Fruit fly (Drosophila melanogaster) whole organism, embryonic: ENCODE results near the gene Gnmt.

Source experiments
- Bteb2 ChIP-seq: fragments of 200-800 bp; sonication (Bioruptor generic); optimal IDR thresholded peaks from 2 replicates; lab custom pipeline; 2016; ENCODE audit warnings: missing biosample characterization, missing genetic modification characterization
- CG10543 ChIP-seq: fragments of 200-800 bp; sonication (Bioruptor generic); optimal IDR thresholded peaks from 3 replicates; lab custom pipeline; 2017; ENCODE audit warnings: missing biosample characterization, mild to moderate bottlenecking, missing genetic modification characterization, moderate library complexity
- CG11695 ChIP-seq: fragments of 200-800 bp; sonication (Bioruptor generic); IDR thresholded peaks from 3 replicates; pipeline ENCODE4 v1.3.6; 2022; ENCODE audit warnings: missing biosample characterization, missing genetic modification characterization
- CG13424 ChIP-seq: fragments of 200-800 bp; sonication (Bioruptor generic); optimal IDR thresholded peaks from 2 replicates; lab custom pipeline; 2019; ENCODE audit warnings: missing biosample characterization, mild to moderate bottlenecking, missing genetic modification characterization, moderate library complexity
- CG14050 ChIP-seq: fragments of 200-800 bp; sonication (Bioruptor generic); IDR thresholded peaks from 3 replicates; pipeline ENCODE4 v1.3.6; 2022; ENCODE audit warnings: missing biosample characterization, missing genetic modification characterization
- CG14710 ChIP-seq: fragments of 200-800 bp; sonication (Bioruptor generic); optimal IDR thresholded peaks from 3 replicates; lab custom pipeline; 2019; ENCODE audit warnings: missing biosample characterization, mild to moderate bottlenecking, missing genetic modification characterization, moderate library complexity
- CG1529 ChIP-seq: fragments of 200-800 bp; sonication (Bioruptor generic); optimal IDR thresholded peaks from 3 replicates; lab custom pipeline; 2018; ENCODE audit warnings: missing biosample characterization, missing genetic modification characterization
- CG17829 ChIP-seq: fragments of 200-800 bp; optimal IDR thresholded peaks from 2 replicates; lab custom pipeline; 2019; ENCODE audit warnings: missing biosample characterization, mild to moderate bottlenecking, missing genetic modification characterization, moderate library complexity
- CG2116 ChIP-seq: fragments of 200-800 bp; sonication (Bioruptor generic); optimal IDR thresholded peaks from 3 replicates; lab custom pipeline; 2018; ENCODE audit warnings: missing biosample characterization, mild to moderate bottlenecking, missing genetic modification characterization
- CG2712 ChIP-seq: fragments of 200-800 bp; optimal IDR thresholded peaks from 3 replicates; lab custom pipeline; 2019; ENCODE audit warnings: missing biosample characterization, mild to moderate bottlenecking, missing genetic modification characterization, moderate library complexity
- CG3065 ChIP-seq: fragments of 200-800 bp; sonication (Bioruptor generic); optimal IDR thresholded peaks from 2 replicates; lab custom pipeline; 2016; ENCODE audit warnings: missing biosample characterization, missing genetic modification characterization
- CG3281 ChIP-seq: fragments of 200-800 bp; sonication (Bioruptor generic); optimal IDR thresholded peaks from 3 replicates; lab custom pipeline; 2017; ENCODE audit warnings: missing biosample characterization, mild to moderate bottlenecking, missing genetic modification characterization
- CG3847 ChIP-seq: fragments of 200-800 bp; sonication (Bioruptor generic); IDR thresholded peaks from 2 replicates; pipeline ENCODE4 v1.3.6; 2022; ENCODE audit warnings: missing biosample characterization, missing genetic modification characterization
- CG5180 ChIP-seq: fragments of 200-800 bp; sonication (Bioruptor generic); optimal IDR thresholded peaks from 3 replicates; lab custom pipeline; 2017; ENCODE audit warnings: missing biosample characterization, missing genetic modification characterization, mild to moderate bottlenecking, moderate library complexity, missing genetic modification reagents
- CG8944 ChIP-seq: fragments of 200-800 bp; sonication (Bioruptor generic); optimal IDR thresholded peaks from 3 replicates; lab custom pipeline; 2016; ENCODE audit warnings: missing biosample characterization, missing genetic modification characterization
- CG9437 ChIP-seq: fragments of 200-800 bp; sonication (Bioruptor generic); optimal IDR thresholded peaks from 2 replicates; lab custom pipeline; 2018; ENCODE audit warnings: missing biosample characterization, mild to moderate bottlenecking, missing genetic modification characterization
- Dll ChIP-seq: fragments of 200-800 bp; sonication (Bioruptor generic); IDR thresholded peaks from 4 replicates; pipeline ENCODE4 v1.3.6; 2022; ENCODE audit warnings: missing biosample characterization, missing genetic modification characterization; ENCODE audit not compliant: partially characterized antibody
- Eip74EF ChIP-seq, 2 experiments: fragments of 200-800 bp in 1 of 2; fragments of >200 bp in 1 of 2; sonication (Bioruptor generic) in 1 of 2; optimal IDR thresholded peaks; 2 replicates each; lab custom pipeline; 2017 to 2019; ENCODE audit warnings: missing biosample characterization in 2 of 2, missing genetic modification characterization in 2 of 2, mild to moderate bottlenecking in 1 of 2, moderate library complexity in 1 of 2
- HmgD ChIP-seq: fragments of 200-800 bp; sonication (Bioruptor generic); optimal IDR thresholded peaks from 3 replicates; lab custom pipeline; 2016; ENCODE audit warnings: missing biosample characterization, missing genetic modification characterization
- HmgZ ChIP-seq: fragments of 200-800 bp; sonication (Bioruptor generic); optimal IDR thresholded peaks from 2 replicates; lab custom pipeline; 2018; ENCODE audit warnings: missing biosample characterization, mild to moderate bottlenecking, missing genetic modification characterization
- Hr39 ChIP-seq: fragments of >200 bp; optimal IDR thresholded peaks from 2 replicates; lab custom pipeline; 2017
- MESR4 ChIP-seq: fragments of 200-800 bp; sonication (Bioruptor generic); optimal IDR thresholded peaks from 2 replicates; lab custom pipeline; 2018; ENCODE audit warnings: missing biosample characterization, mild to moderate bottlenecking, missing genetic modification characterization, moderate library complexity
- Meics ChIP-seq: fragments of 200-800 bp; sonication (Bioruptor generic); optimal IDR thresholded peaks from 2 replicates; lab custom pipeline; 2017; ENCODE audit warnings: missing biosample characterization, mild to moderate bottlenecking, missing genetic modification characterization
- Nf-YC ChIP-seq: fragments of 200-800 bp; optimal IDR thresholded peaks from 3 replicates; lab custom pipeline; 2019; ENCODE audit warnings: missing biosample characterization, mild to moderate bottlenecking, missing genetic modification characterization, moderate library complexity
- Opbp ChIP-seq: fragments of 200-800 bp; sonication (Bioruptor generic); IDR thresholded peaks from 3 replicates; pipeline ENCODE4 v1.3.6; 2022; ENCODE audit warnings: missing biosample characterization, missing genetic modification characterization; ENCODE audit not compliant: partially characterized antibody
- Scr ChIP-seq: fragments of 200-800 bp; sonication (Bioruptor generic); IDR thresholded peaks from 2 replicates; pipeline ENCODE4 v1.3.6; 2022; ENCODE audit warnings: missing biosample characterization, missing genetic modification characterization; ENCODE audit not compliant: partially characterized antibody
- cas ChIP-seq: fragments of 200-800 bp; sonication (Bioruptor generic); IDR thresholded peaks from 2 replicates; pipeline ENCODE4 v1.3.6; 2022; ENCODE audit warnings: missing biosample characterization, missing genetic modification characterization
- cg ChIP-seq: fragments of 200-800 bp; sonication (Bioruptor generic); optimal IDR thresholded peaks from 3 replicates; lab custom pipeline; 2019; ENCODE audit warnings: missing biosample characterization, mild to moderate bottlenecking, missing genetic modification characterization, moderate library complexity
- chm ChIP-seq: fragments of 200-800 bp; sonication (Bioruptor generic); IDR thresholded peaks from 2 replicates; pipeline ENCODE4 v1.3.6; 2022; ENCODE audit warnings: missing biosample characterization, missing genetic modification characterization
- crc ChIP-seq: fragments of 200-800 bp; sonication (Bioruptor generic); optimal IDR thresholded peaks from 2 replicates; lab custom pipeline; 2016; ENCODE audit warnings: missing biosample characterization, missing genetic modification characterization
- dysf ChIP-seq: fragments of 200-800 bp; sonication (Bioruptor generic); IDR thresholded peaks from 3 replicates; pipeline ENCODE4 v1.3.6; 2022; ENCODE audit warnings: missing biosample characterization, missing genetic modification characterization
- exex ChIP-seq: fragments of 200-800 bp; sonication (Bioruptor generic); optimal IDR thresholded peaks from 4 replicates; lab custom pipeline; 2018; ENCODE audit warnings: missing biosample characterization, mild to moderate bottlenecking, missing genetic modification characterization, moderate library complexity
- fd3F ChIP-seq: fragments of 200-800 bp; sonication (Bioruptor generic); optimal IDR thresholded peaks from 2 replicates; lab custom pipeline; 2018; ENCODE audit warnings: missing biosample characterization, mild to moderate bottlenecking, missing genetic modification characterization, moderate library complexity
- ftz-f1 ChIP-seq: fragments of 200-800 bp; sonication (Bioruptor generic); optimal IDR thresholded peaks from 2 replicates; lab custom pipeline; 2016; ENCODE audit warnings: missing biosample characterization, missing genetic modification characterization
- gce ChIP-seq: fragments of 200-800 bp; sonication (Bioruptor generic); IDR thresholded peaks from 3 replicates; pipeline ENCODE4 v1.3.6; 2022; ENCODE audit warnings: missing biosample characterization, missing genetic modification characterization
- gfzf ChIP-seq: fragments of 200-800 bp; sonication (Bioruptor generic); optimal IDR thresholded peaks from 2 replicates; lab custom pipeline; 2016; ENCODE audit warnings: missing biosample characterization, mild to moderate bottlenecking, missing genetic modification characterization, moderate library complexity
- grau ChIP-seq: fragments of 200-800 bp; optimal IDR thresholded peaks from 3 replicates; lab custom pipeline; 2019; ENCODE audit warnings: missing biosample characterization, mild to moderate bottlenecking, missing genetic modification characterization, moderate library complexity
- hbn ChIP-seq: fragments of 200-800 bp; sonication (Bioruptor generic); IDR thresholded peaks from 2 replicates; pipeline ENCODE4 v1.3.6; 2022; ENCODE audit warnings: missing biosample characterization, missing genetic modification characterization; ENCODE audit not compliant: partially characterized antibody
- jigr1 ChIP-seq: fragments of 200-800 bp; sonication (Bioruptor generic); IDR thresholded peaks from 3 replicates; pipeline ENCODE4 v1.3.6; 2022; ENCODE audit warnings: missing biosample characterization, missing genetic modification characterization
- pita ChIP-seq: fragments of 200-800 bp; sonication (Bioruptor generic); optimal IDR thresholded peaks from 2 replicates; lab custom pipeline; 2017; ENCODE audit warnings: missing biosample characterization, mild to moderate bottlenecking, missing genetic modification characterization
- pum ChIP-seq: fragments of 200-800 bp; sonication (Bioruptor generic); optimal IDR thresholded peaks from 2 replicates; lab custom pipeline; 2016; ENCODE audit warnings: missing biosample characterization, missing genetic modification characterization
- salm ChIP-seq: fragments of 200-800 bp; sonication (Bioruptor generic); optimal IDR thresholded peaks from 2 replicates; lab custom pipeline; 2018; ENCODE audit warnings: missing biosample characterization, mild to moderate bottlenecking, missing genetic modification characterization
- sd ChIP-seq: fragments of 200-800 bp; sonication (Bioruptor generic); optimal IDR thresholded peaks from 3 replicates; lab custom pipeline; 2018; ENCODE audit warnings: missing biosample characterization, mild to moderate bottlenecking, missing genetic modification characterization, moderate library complexity
- slou ChIP-seq: fragments of 200-800 bp; sonication (Bioruptor generic); optimal IDR thresholded peaks from 3 replicates; lab custom pipeline; 2016; ENCODE audit warnings: missing biosample characterization, missing genetic modification characterization
- sna ChIP-seq: fragments of 200-800 bp; sonication (Bioruptor generic); IDR thresholded peaks from 2 replicates; pipeline ENCODE4 v1.3.6; 2022; ENCODE audit warnings: missing biosample characterization, missing genetic modification characterization; ENCODE audit not compliant: partially characterized antibody
- stwl ChIP-seq: fragments of 200-800 bp; sonication (Bioruptor generic); optimal IDR thresholded peaks from 3 replicates; lab custom pipeline; 2018; ENCODE audit warnings: missing biosample characterization, mild to moderate bottlenecking, missing genetic modification characterization, moderate library complexity
- tio ChIP-seq: fragments of 200-800 bp; sonication (Bioruptor generic); optimal IDR thresholded peaks from 2 replicates; lab custom pipeline; 2017; ENCODE audit warnings: missing biosample characterization, missing genetic modification characterization, inconsistent platforms
- trem ChIP-seq: fragments of 200-800 bp; optimal IDR thresholded peaks from 3 replicates; lab custom pipeline; 2019; ENCODE audit warnings: missing biosample characterization, mild to moderate bottlenecking, missing genetic modification characterization, moderate library complexity
- zen ChIP-seq: fragments of 200-800 bp; sonication (Bioruptor generic); optimal IDR thresholded peaks from 3 replicates; lab custom pipeline; 2018; ENCODE audit warnings: missing biosample characterization, mild to moderate bottlenecking, missing genetic modification characterization, moderate library complexity
- zen2 ChIP-seq: fragments of 200-800 bp; sonication (Bioruptor generic); IDR thresholded peaks from 3 replicates; pipeline ENCODE4 v1.3.6; 2022; ENCODE audit warnings: missing biosample characterization, missing genetic modification characterization; ENCODE audit not compliant: partially characterized antibody
- zf30C ChIP-seq: fragments of 200-800 bp; sonication (Bioruptor generic); optimal IDR thresholded peaks from 3 replicates; lab custom pipeline; 2018; ENCODE audit warnings: missing biosample characterization, mild to moderate bottlenecking, missing genetic modification characterization

Gene Gnmt

DNA sequence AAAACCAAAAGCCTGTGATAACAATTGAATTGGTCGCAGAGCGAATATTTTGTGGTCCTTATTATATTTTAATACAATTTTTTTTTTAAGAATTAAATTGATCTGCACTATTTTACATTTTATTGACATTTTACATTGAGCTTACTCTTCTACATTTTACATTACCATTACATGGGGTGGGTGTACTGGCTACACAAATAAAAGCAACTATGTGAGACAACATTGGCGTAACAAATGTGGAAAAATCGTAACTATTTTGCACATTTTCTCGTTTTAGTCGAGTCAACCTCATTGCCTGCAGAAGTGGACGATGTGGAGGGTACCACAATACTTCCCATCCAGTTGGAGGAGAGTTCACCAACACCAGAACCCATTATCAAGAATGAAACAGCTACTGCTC is 23.9 kb upstream of the Gnmt start (continued):
- no peak for TF ChIP-seq CG5180 (GFP tag; lab: Kevin White, UChicago)
- TF ChIP-seq Bteb2 (GFP tag; lab: Kevin White, UChicago) = no peak
- peak; percentile 61 for TF ChIP-seq CG14710
- TF ChIP-seq CG1529 (GFP tag; lab: Kevin White, UChicago) = no peak
- no peak for TF ChIP-seq Nf-YC (tag; lab: Kevin White, UChicago)
- no peak for TF ChIP-seq jigr1 (GFP tag; lab: Robert Waterston, UW)
- TF ChIP-seq zen (tag; lab: Kevin White, UChicago) = peak; percentile 2
- no peak for TF ChIP-seq zen2
- no peak for TF ChIP-seq ftz-f1 (GFP tag; lab: Kevin White, UChicago)
- no peak for TF ChIP-seq exex (tag; lab: Kevin White, UChicago)
- peak; percentile 13 for TF ChIP-seq sd
- TF ChIP-seq gfzf = peak; percentile 15
- no peak for TF ChIP-seq CG10543 (GFP tag; lab: Kevin White, UChicago)
- TF ChIP-seq CG8944 = no peak
- peak; percentile 16; the same call in 1 of the 2 replicates for TF ChIP-seq Scr (GFP tag; lab: Robert Waterston, UW)
- no peak for TF ChIP-seq hbn (GFP tag; lab: Robert Waterston, UW)
- TF ChIP-seq CG17829 = no peak
- TF ChIP-seq HmgZ = peak; percentile 33
- peak; percentile 93 for TF ChIP-seq CG9437 (GFP tag; lab: Kevin White, UChicago)
- TF ChIP-seq CG2116 (GFP tag; lab: Kevin White, UChicago) = peak; percentile 11
- TF ChIP-seq pum (GFP tag; lab: Kevin White, UChicago) = no peak
- TF ChIP-seq Dll (GFP tag; lab: Robert Waterston, UW) = no peak
- TF ChIP-seq crc = no peak
- no peak for TF ChIP-seq CG13424 (tag; lab: Kevin White, UChicago)
- TF ChIP-seq HmgD (GFP tag; lab: Kevin White, UChicago) = peak; percentile 24
- no peak for TF ChIP-seq CG11695 (GFP tag; lab: Robert Waterston, UW)
- TF ChIP-seq trem (tag; lab: Kevin White, UChicago) = peak; percentile 30
- TF ChIP-seq CG14050 = no peak
- TF ChIP-seq chm (GFP tag; lab: Robert Waterston, UW) = no peak
- TF ChIP-seq tio (GFP tag; lab: Kevin White, UChicago) = no peak
- peak; percentile 31 for TF ChIP-seq stwl (tag; lab: Kevin White, UChicago)
- TF ChIP-seq CG3847 (GFP tag; lab: Robert Waterston, UW) = 0 out of 2 replicates have a peak, but pooled peaks have one; percentile 19
- no peak for TF ChIP-seq dysf (GFP tag; lab: Robert Waterston, UW)
- TF ChIP-seq CG2712 (tag; lab: Kevin White, UChicago) = peak; percentile 18
- TF ChIP-seq salm (tag; lab: Kevin White, UChicago) = no peak
- TF ChIP-seq CG3065 (GFP tag; lab: Kevin White, UChicago) = no peak
- TF ChIP-seq Opbp = peak; percentile 49; the same call in 2 of the 3 replicates
- TF ChIP-seq Eip74EF (GFP tag; optimal IDR thresholded peaks at IDR 0.05; lab: Kevin White, UChicago) = no peak
- TF ChIP-seq sna (GFP tag; lab: Robert Waterston, UW) = no peak
- no peak for TF ChIP-seq Meics
- no peak for TF ChIP-seq zf30C (GFP tag; lab: Kevin White, UChicago)
- no peak for TF ChIP-seq fd3F (GFP tag; lab: Kevin White, UChicago)
- TF ChIP-seq pita = peak; percentile 71
- no peak for TF ChIP-seq slou (GFP tag; lab: Kevin White, UChicago)
- TF ChIP-seq cas (GFP tag; lab: Robert Waterston, UW) = no peak
- no peak for TF ChIP-seq CG3281
- TF ChIP-seq grau (tag; lab: Kevin White, UChicago) = no peak
- no peak for TF ChIP-seq Hr39 (lab: Kevin White, UChicago)
- no peak for TF ChIP-seq gce (GFP tag; lab: Robert Waterston, UW)
- no peak for TF ChIP-seq MESR4 (GFP tag; lab: Kevin White, UChicago)
- no peak for TF ChIP-seq cg (GFP tag; lab: Kevin White, UChicago)
